Worm (Caenorhabditis elegans): ENCODE results near the gene srw-135.

- TF ChIP-seq tbx-2 (tag; optimal IDR thresholded peaks at IDR 0.05) (no peak), R02D3.7 (tag; optimal IDR thresholded peaks at IDR 0.05) (no peak), elt-1 (tag; optimal IDR thresholded peaks at IDR 0.05) (no peak), skn-1 (tag; optimal IDR thresholded peaks at IDR 0.05) (no peak), pqm-1 (tag; optimal IDR thresholded peaks at IDR 0.05) (no peak), aly-2 (tag; optimal IDR thresholded peaks at IDR 0.05) (no peak), elt-3 (tag; optimal IDR thresholded peaks at IDR 0.05) (no peak), nhr-11 (tag; optimal IDR thresholded peaks at IDR 0.05) (no peak), lin-39 (tag; optimal IDR thresholded peaks at IDR 0.05) (no peak)
Measured at ce11 chrV:2999736-3000135, 11.6 kb downstream of the srw-135 start, which contains the start of gene srw-119.
